Fruit fly (Drosophila melanogaster): Measurements from ENCODE around the gene Nbr.

The Nbr gene

DNA sequence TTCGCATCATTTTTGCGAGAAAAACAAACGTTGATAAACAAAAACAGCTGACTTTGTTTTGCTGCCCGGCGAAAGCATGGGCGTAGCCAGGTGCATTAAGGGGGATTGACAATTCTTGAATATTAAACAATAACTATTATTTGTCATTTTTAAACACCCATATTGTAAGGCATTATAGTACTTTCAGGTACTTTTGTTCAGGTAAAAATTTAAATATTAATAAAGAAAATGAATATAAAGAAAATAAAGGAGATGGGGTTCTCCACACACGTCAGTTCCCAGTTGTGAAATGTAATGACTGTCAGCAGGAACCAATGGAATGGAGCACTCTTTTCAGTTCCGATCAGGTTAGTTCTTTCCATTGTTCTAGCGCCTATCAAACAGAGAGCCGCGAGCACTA lies 4.3 kb downstream of the Nbr start, which contains the start of the genes Coq3 and Pld3 (continued):
- TF ChIP-seq CG11902 (GFP tag; optimal IDR thresholded peaks at IDR 0.05), result peak; percentile 85
- TF ChIP-seq CG10669 (GFP tag; optimal IDR thresholded peaks at IDR 0.05), result peak; percentile 89
- TF ChIP-seq CG6808 (GFP tag; optimal IDR thresholded peaks at IDR 0.05), result peak; percentile 89
- TF ChIP-seq CG1621 (tag; optimal IDR thresholded peaks at IDR 0.05), result peak; percentile 87
- peak; percentile 94 for TF ChIP-seq Hr39 (GFP tag; optimal IDR thresholded peaks at IDR 0.05)
- peak; percentile 88 for TF ChIP-seq CG15336 (GFP tag; IDR thresholded peaks at IDR 0.05)
- TF ChIP-seq CG7368 (GFP tag; optimal IDR thresholded peaks at IDR 0.05), result peak; percentile 93
- TF ChIP-seq ss (GFP tag; optimal IDR thresholded peaks at IDR 0.05), result peak; percentile 78 to 89
- TF ChIP-seq CG31627 (GFP tag; optimal IDR thresholded peaks at IDR 0.05), result peak; percentile 94
- TF ChIP-seq CG9139 (GFP tag; optimal IDR thresholded peaks at IDR 0.05), result peak; percentile 80
- TF ChIP-seq net (GFP tag; optimal IDR thresholded peaks at IDR 0.05), result peak; percentile 95
- peak; percentile 74 for TF ChIP-seq fd85E (GFP tag; optimal IDR thresholded peaks at IDR 0.05)
- no peak for TF ChIP-seq svp (GFP tag)
- TF ChIP-seq Ets21C (GFP tag; optimal IDR thresholded peaks at IDR 0.05), result peak; percentile 90
- peak; percentile 88 for TF ChIP-seq dsx (GFP tag; optimal IDR thresholded peaks at IDR 0.05; ENCODE audit: poor library complexity, severe bottlenecking)
- peak; percentile 97 for TF ChIP-seq esn (GFP tag; optimal IDR thresholded peaks at IDR 0.05)
- TF ChIP-seq Eip75B (GFP tag; optimal IDR thresholded peaks at IDR 0.05), result peak; percentile 94
- peak; percentile 94 for TF ChIP-seq CG6792 (GFP tag; optimal IDR thresholded peaks at IDR 0.05)
- peak; percentile 94 for TF ChIP-seq Met (GFP tag; optimal IDR thresholded peaks at IDR 0.05)
- peak; percentile 80 for TF ChIP-seq fkh (GFP tag; optimal IDR thresholded peaks at IDR 0.05)
- TF ChIP-seq CG4318 (GFP tag; optimal IDR thresholded peaks at IDR 0.05), result peak; percentile 85
- TF ChIP-seq CG8119 (GFP tag; IDR thresholded peaks at IDR 0.05), result peak; percentile 88; the same call in 2 of the 3 replicates
- peak; percentile 87 for TF ChIP-seq dac (GFP tag; optimal IDR thresholded peaks at IDR 0.05)
- TF ChIP-seq Sox14 (GFP tag; optimal IDR thresholded peaks at IDR 0.05), result peak; percentile 96
- TF ChIP-seq eg (GFP tag; IDR thresholded peaks at IDR 0.05), result peak; percentile 95
- TF ChIP-seq Smox (GFP tag; optimal IDR thresholded peaks at IDR 0.05), result peak; percentile 95

DNA sequence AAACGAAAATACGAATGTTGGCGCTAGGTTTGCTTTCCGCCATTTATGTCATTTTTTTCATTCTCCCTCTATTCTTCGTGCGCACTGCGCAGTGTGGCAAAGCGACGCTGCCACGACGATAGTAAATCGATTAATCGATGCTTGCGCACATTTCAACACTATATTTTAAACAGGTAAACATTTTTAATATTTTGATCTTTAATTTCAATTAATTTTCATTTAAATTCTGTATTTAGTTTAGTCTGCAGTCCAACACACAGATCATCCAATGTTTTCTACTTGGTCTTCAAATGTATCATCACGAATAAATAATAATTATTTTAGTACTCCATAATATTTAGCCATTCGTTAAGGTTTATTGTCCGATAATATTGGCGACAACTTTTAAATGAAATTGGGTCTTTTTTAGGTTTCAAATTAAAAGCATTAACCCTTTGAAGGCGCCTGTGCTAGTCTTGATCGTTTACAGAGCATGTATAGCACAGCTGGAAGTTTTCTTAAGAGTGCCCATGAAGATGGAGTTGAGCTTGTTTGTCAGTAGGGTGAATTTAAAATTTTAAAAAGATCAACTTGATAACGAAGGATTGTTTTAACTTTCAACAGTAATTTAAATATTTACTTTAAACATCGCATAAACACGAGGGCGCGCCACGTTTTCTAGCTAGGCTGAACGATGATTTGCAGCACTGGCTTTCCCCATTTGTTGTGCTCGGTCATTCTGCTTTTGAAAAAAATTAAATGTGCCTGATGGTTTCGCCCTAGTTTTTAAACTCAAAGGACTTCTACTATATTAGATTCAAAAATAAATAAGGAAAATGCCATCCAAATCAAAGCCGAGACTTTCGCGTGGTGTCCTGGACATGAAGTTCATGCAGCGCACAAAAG lies 6.5 kb downstream of the Nbr start, which contains the start of the genes Mpp6 and E2f2:
Mpp6 (plus strand) TSS at position 133 of the 885 bp plus-strand sequence.
E2f2 (minus strand) TSS at position 594 of the 885 bp plus-strand sequence.
- no peak for TF ChIP-seq eg (GFP tag; IDR thresholded peaks at IDR 0.05)
- no peak for TF ChIP-seq Gug (GFP tag; IDR thresholded peaks at IDR 0.05)
- TF ChIP-seq Sox14 (GFP tag; optimal IDR thresholded peaks at IDR 0.05), result no peak
- TF ChIP-seq CG8319 (GFP tag; optimal IDR thresholded peaks at IDR 0.05), result no peak
- TF ChIP-seq cyc (GFP tag; optimal IDR thresholded peaks at IDR 0.05), result peak; percentile 17
- TF ChIP-seq achi (GFP tag; optimal IDR thresholded peaks at IDR 0.05), result peak; percentile 25
- TF ChIP-seq spab (GFP tag; optimal IDR thresholded peaks at IDR 0.05), result no peak
- no peak for TF ChIP-seq dac (GFP tag; optimal IDR thresholded peaks at IDR 0.05)
- TF ChIP-seq CG6276 (GFP tag; optimal IDR thresholded peaks at IDR 0.05), result no peak
- TF ChIP-seq dsx (GFP tag; optimal IDR thresholded peaks at IDR 0.05; ENCODE audit: poor library complexity, severe bottlenecking), result no peak
- TF ChIP-seq fd85E (GFP tag; optimal IDR thresholded peaks at IDR 0.05), result no peak
- no peak for TF ChIP-seq Hr39 (GFP tag; optimal IDR thresholded peaks at IDR 0.05)
- no peak for TF ChIP-seq CG11762 (GFP tag; optimal IDR thresholded peaks at IDR 0.05; ENCODE audit: insufficient read depth)
- TF ChIP-seq CG1621 (tag; optimal IDR thresholded peaks at IDR 0.05), result no peak
- peak; percentile 22 for TF ChIP-seq pdm3 (GFP tag; optimal IDR thresholded peaks at IDR 0.05)
- TF ChIP-seq CG32006 (GFP tag; optimal IDR thresholded peaks at IDR 0.05), result no peak
- TF ChIP-seq Eip93F (GFP tag; optimal IDR thresholded peaks at IDR 0.05), result no peak
- TF ChIP-seq fkh (GFP tag; optimal IDR thresholded peaks at IDR 0.05), result peak; percentile 78
- no peak for TF ChIP-seq salr (GFP tag; optimal IDR thresholded peaks at IDR 0.05)
- TF ChIP-seq Smox (GFP tag; optimal IDR thresholded peaks at IDR 0.05), result no peak
- no peak for TF ChIP-seq CG11902 (GFP tag; optimal IDR thresholded peaks at IDR 0.05)
- peak; percentile 77 for TF ChIP-seq Eip78C (GFP tag)
- no peak for TF ChIP-seq Ets96B (tag; optimal IDR thresholded peaks at IDR 0.05)
- no peak for TF ChIP-seq Sox15 (GFP tag; optimal IDR thresholded peaks at IDR 0.05)
- TF ChIP-seq topi (GFP tag; optimal IDR thresholded peaks at IDR 0.05), result peak; percentile 9
- no peak for TF ChIP-seq CG3032 (tag; optimal IDR thresholded peaks at IDR 0.05)
- TF ChIP-seq vri (GFP tag; optimal IDR thresholded peaks at IDR 0.05), result no peak
- peak; percentile 34 for TF ChIP-seq CG31627 (GFP tag; optimal IDR thresholded peaks at IDR 0.05)
- TF ChIP-seq CG6854 (GFP tag; optimal IDR thresholded peaks at IDR 0.05), result no peak
- no peak for TF ChIP-seq CG8119 (GFP tag; IDR thresholded peaks at IDR 0.05)
- TF ChIP-seq CG4318 (GFP tag; optimal IDR thresholded peaks at IDR 0.05), result no peak
- TF ChIP-seq Lpt (GFP tag; optimal IDR thresholded peaks at IDR 0.05), result no peak
- no peak for TF ChIP-seq CG6792 (GFP tag; optimal IDR thresholded peaks at IDR 0.05)
- peak; percentile 43; the same call in 1 of the 3 replicates for TF ChIP-seq CG6163 (GFP tag; IDR thresholded peaks at IDR 0.05)

Data from whole organism, prepupa.